Worm (Caenorhabditis elegans) whole organism, L2 larva: ENCODE measurements around the gene dpy-17.

ENCODE experiments used
- C34F6.9 ChIP-seq: fragments of 150-350 bp; optimal IDR thresholded peaks from 2 replicates; lab custom pipeline; 2014; ENCODE audit warnings: missing biosample characterization, missing genetic modification characterization
- F13H6.1 ChIP-seq: sonication (generic microtip); optimal IDR thresholded peaks from 2 replicates; lab custom pipeline; 2016; ENCODE audit warnings: missing genetic modification characterization, missing compliant biosample characterization
- R02D3.7 ChIP-seq: fragments of 150-350 bp; optimal IDR thresholded peaks from 2 replicates; lab custom pipeline; 2014; ENCODE audit warnings: missing biosample characterization, missing genetic modification characterization
- Y55F3AM.14 ChIP-seq: fragments of 200-800 bp; sonication (Bioruptor generic); optimal IDR thresholded peaks from 2 replicates; lab custom pipeline; 2018; ENCODE audit warnings: mild to moderate bottlenecking, missing genetic modification characterization, missing compliant biosample characterization
- ZK546.5 ChIP-seq: sonication (generic microtip); optimal IDR thresholded peaks from 2 replicates; lab custom pipeline; 2017; ENCODE audit warnings: missing biosample characterization, missing genetic modification characterization
- alr-1 ChIP-seq: fragments of 150-350 bp; optimal IDR thresholded peaks from 2 replicates; lab custom pipeline; 2014; ENCODE audit warnings: missing biosample characterization, missing genetic modification characterization
- aly-2 ChIP-seq: fragments of 150-350 bp; optimal IDR thresholded peaks from 2 replicates; lab custom pipeline; 2014; ENCODE audit warnings: missing biosample characterization, missing genetic modification characterization
- ceh-82 ChIP-seq: fragments of 150-350 bp; optimal IDR thresholded peaks from 2 replicates; lab custom pipeline; 2014; ENCODE audit warnings: missing biosample characterization, missing genetic modification characterization
- crh-2 ChIP-seq: sonication (generic microtip); optimal IDR thresholded peaks from 2 replicates; lab custom pipeline; 2017; ENCODE audit warnings: missing biosample characterization, missing genetic modification characterization
- dmd-4 ChIP-seq: sonication (generic microtip); optimal IDR thresholded peaks from 2 replicates; lab custom pipeline; 2017; ENCODE audit warnings: missing biosample characterization, missing genetic modification characterization
- elt-1 ChIP-seq: fragments of 150-350 bp; optimal IDR thresholded peaks from 2 replicates; lab custom pipeline; 2014; ENCODE audit warnings: missing biosample characterization, missing genetic modification characterization
- fos-1 ChIP-seq: fragments of 150-350 bp; optimal IDR thresholded peaks from 2 replicates; lab custom pipeline; 2014; ENCODE audit warnings: missing biosample characterization, missing genetic modification characterization
- gmeb-1 ChIP-seq: fragments of 150-350 bp; optimal IDR thresholded peaks from 2 replicates; lab custom pipeline; 2014; ENCODE audit warnings: missing biosample characterization, missing genetic modification characterization
- lin-11 ChIP-seq: fragments of 150-350 bp; sonication (generic microtip); optimal IDR thresholded peaks from 2 replicates; lab custom pipeline; 2014; ENCODE audit warnings: missing biosample characterization, missing genetic modification characterization, inconsistent platforms, mixed read lengths
- lsy-2 ChIP-seq, 2 experiments: fragments of 150-350 bp in 1 of 2; sonication (generic microtip) in 1 of 2; optimal IDR thresholded peaks; 2 replicates each; lab custom pipeline; 2014 to 2017; ENCODE audit warnings: missing biosample characterization in 2 of 2, missing genetic modification characterization in 2 of 2
- mab-5 ChIP-seq: fragments of 150-350 bp; optimal IDR thresholded peaks from 2 replicates; lab custom pipeline; 2014; ENCODE audit warnings: missing biosample characterization, missing genetic modification characterization
- mbf-1 ChIP-seq: sonication (generic microtip); optimal IDR thresholded peaks from 2 replicates; lab custom pipeline; 2017; ENCODE audit warnings: missing biosample characterization, missing genetic modification characterization
- mdl-1 ChIP-seq, 2 experiments: fragments of 150-350 bp in 1 of 2; sonication (generic microtip) in 1 of 2; optimal IDR thresholded peaks; 2 replicates each; lab custom pipeline; 2017; ENCODE audit warnings: missing biosample characterization in 2 of 2, missing genetic modification characterization in 2 of 2
- nhr-10 ChIP-seq: sonication (generic microtip); optimal IDR thresholded peaks from 2 replicates; lab custom pipeline; 2017; ENCODE audit warnings: missing biosample characterization, missing genetic modification characterization
- nhr-129 ChIP-seq: fragments of 150-350 bp; optimal IDR thresholded peaks from 2 replicates; lab custom pipeline; 2014; ENCODE audit warnings: missing biosample characterization, missing genetic modification characterization
- nhr-23 ChIP-seq: fragments of 150-350 bp; optimal IDR thresholded peaks from 2 replicates; lab custom pipeline; 2014; ENCODE audit warnings: missing biosample characterization, missing genetic modification reagents, missing genetic modification characterization
- nhr-237 ChIP-seq: fragments of 150-350 bp; optimal IDR thresholded peaks from 2 replicates; lab custom pipeline; 2014; ENCODE audit warnings: missing biosample characterization, missing genetic modification characterization
- sem-4 ChIP-seq: fragments of 150-350 bp; optimal IDR thresholded peaks from 2 replicates; lab custom pipeline; 2014; ENCODE audit warnings: missing biosample characterization, missing genetic modification reagents, missing genetic modification characterization
- skn-1 ChIP-seq: sonication (generic microtip); optimal IDR thresholded peaks from 2 replicates; lab custom pipeline; 2017; ENCODE audit warnings: missing biosample characterization, missing genetic modification characterization
- sma-3 ChIP-seq: sonication (generic microtip); optimal IDR thresholded peaks from 2 replicates; lab custom pipeline; 2016; ENCODE audit warnings: missing genetic modification reagents, missing genetic modification characterization, missing compliant biosample characterization
- sma-9 ChIP-seq, 2 experiments: fragments of 150-350 bp in 1 of 2; sonication (generic microtip) in 1 of 2; optimal IDR thresholded peaks; 2 replicates each; lab custom pipeline; 2014 to 2016; ENCODE audit warnings: missing genetic modification characterization in 2 of 2, mild to moderate bottlenecking in 1 of 2, missing biosample characterization in 1 of 2, missing compliant biosample characterization in 1 of 2, missing genetic modification reagents in 1 of 2, moderate library complexity in 1 of 2
- snpc-4 ChIP-seq: fragments of 150-350 bp; optimal IDR thresholded peaks from 2 replicates; lab custom pipeline; 2014; ENCODE audit warnings: missing biosample characterization, missing genetic modification characterization
- unc-55 ChIP-seq: fragments of 150-350 bp; sonication (generic microtip); optimal IDR thresholded peaks from 3 replicates; lab custom pipeline; 2014; ENCODE audit warnings: missing biosample characterization, missing genetic modification reagents, missing genetic modification characterization
- zag-1 ChIP-seq: fragments of 150-350 bp; optimal IDR thresholded peaks from 2 replicates; lab custom pipeline; 2014; ENCODE audit warnings: missing biosample characterization, missing genetic modification characterization
- ztf-1 ChIP-seq: fragments of 200-800 bp; sonication (Bioruptor generic); conservative IDR thresholded peaks from 2 replicates; pipeline ENCODE4 v1.3.6; 2022; ENCODE audit warnings: missing genetic modification characterization, missing compliant biosample characterization
- ztf-4 ChIP-seq: fragments of 150-350 bp; optimal IDR thresholded peaks from 2 replicates; lab custom pipeline; 2014; ENCODE audit warnings: missing biosample characterization, missing genetic modification characterization

Gene dpy-17

ce11 chrIII:5105485-5105884 is 1.6 kb upstream of the dpy-17 start:
- no peak for TF ChIP-seq ztf-1 (GFP tag; lab: Robert Waterston, UW)
- TF ChIP-seq sma-9 (GFP tag; optimal IDR thresholded peaks at IDR 0.05; lab: Kevin White, UChicago), result no peak
- TF ChIP-seq sma-9 (tag; optimal IDR thresholded peaks at IDR 0.05; lab: Kevin White, UChicago), result no peak
- no peak for TF ChIP-seq F13H6.1 (tag; lab: Kevin White, UChicago)
- no peak for TF ChIP-seq Y55F3AM.14 (GFP tag; lab: Kevin White, UChicago)
- no peak for TF ChIP-seq elt-1 (tag; lab: Kevin White, UChicago)
- no peak for TF ChIP-seq C34F6.9 (tag; lab: Kevin White, UChicago)
- TF ChIP-seq skn-1, result no peak
- TF ChIP-seq R02D3.7 (tag; lab: Kevin White, UChicago), result no peak
- no peak for TF ChIP-seq lin-11 (tag; lab: Kevin White, UChicago)
- TF ChIP-seq fos-1, result no peak

ce11 chrIII:5107959-5108358 is 829 bp downstream of the dpy-17 start:
- no peak for TF ChIP-seq unc-55 (GFP tag; lab: Kevin White, UChicago)
- no peak for TF ChIP-seq nhr-10 (tag; lab: Kevin White, UChicago)
- TF ChIP-seq fos-1, result no peak

DNA sequence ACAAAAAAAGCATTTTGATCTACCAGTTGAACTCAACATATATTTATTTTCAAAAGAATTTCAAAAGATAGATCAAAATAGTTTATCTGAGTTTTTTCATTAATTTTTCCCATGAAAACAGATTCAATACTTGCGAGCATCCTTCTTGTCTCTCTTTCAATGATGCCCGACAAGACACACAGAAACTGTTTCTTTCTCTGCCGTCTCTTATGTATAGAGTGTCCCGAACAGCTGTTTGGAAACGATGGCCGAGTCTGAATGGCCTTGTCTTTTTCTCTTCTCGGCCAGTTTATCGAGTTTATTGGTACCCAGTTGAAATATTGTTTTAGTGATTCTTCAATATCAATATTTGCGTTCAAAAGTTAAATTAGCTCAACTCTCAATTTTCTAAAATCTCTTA is 1.6 kb downstream of the dpy-17 start:
- no peak for TF ChIP-seq ZK546.5 (tag; lab: Kevin White, UChicago)
- TF ChIP-seq R02D3.7 (tag; lab: Kevin White, UChicago), result no peak
- peak; percentile 21 for TF ChIP-seq sma-3 (GFP tag; lab: Kevin White, UChicago)
- TF ChIP-seq crh-2 (tag; lab: Kevin White, UChicago), result peak; percentile 49
- TF ChIP-seq nhr-10 (tag; lab: Kevin White, UChicago), result peak; percentile 29
- peak; percentile 79 for TF ChIP-seq nhr-129 (tag; lab: Kevin White, UChicago)
- TF ChIP-seq snpc-4, result peak; percentile 24
- peak; percentile 75 for TF ChIP-seq unc-55 (GFP tag; lab: Kevin White, UChicago)
- peak; percentile 48 for TF ChIP-seq sem-4 (tag; lab: Kevin White, UChicago)
- peak; percentile 30 for TF ChIP-seq fos-1
- no peak for TF ChIP-seq mab-5 (tag; lab: Kevin White, UChicago)
- TF ChIP-seq C34F6.9 (tag; lab: Kevin White, UChicago), result peak; percentile 89
- TF ChIP-seq alr-1, result no peak
- peak; percentile 27 to 79 for TF ChIP-seq lsy-2 (tag; optimal IDR thresholded peaks at IDR 0.05; lab: Kevin White, UChicago)
- TF ChIP-seq gmeb-1 (tag; lab: Kevin White, UChicago), result peak; percentile 52
- no peak for TF ChIP-seq mbf-1 (tag; lab: Kevin White, UChicago)
- TF ChIP-seq sma-9 (GFP tag; optimal IDR thresholded peaks at IDR 0.05; lab: Kevin White, UChicago), result peak; percentile 78
- TF ChIP-seq sma-9 (tag; optimal IDR thresholded peaks at IDR 0.05; lab: Kevin White, UChicago), result no peak
- no peak for TF ChIP-seq mdl-1 (tag; optimal IDR thresholded peaks at IDR 0.05; lab: Kevin White, UChicago)

DNA sequence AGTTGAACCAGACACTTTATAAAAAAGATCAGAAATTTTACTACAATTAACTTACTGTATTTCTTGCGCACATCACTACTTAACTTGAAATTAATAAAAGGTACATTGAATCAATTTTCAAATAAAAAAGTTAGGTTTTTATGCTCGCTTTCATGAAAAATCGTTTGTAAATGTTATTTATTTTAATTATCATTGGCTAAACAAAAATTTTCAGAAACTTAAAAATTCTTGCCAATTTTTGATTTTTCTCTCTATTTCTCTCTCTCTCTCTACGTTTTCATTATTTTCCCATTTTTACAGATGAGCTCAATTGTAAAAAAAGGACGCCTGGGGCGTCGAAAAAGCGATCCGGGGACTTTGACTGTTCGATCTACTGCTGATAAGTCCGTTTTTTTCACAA is 2.3 kb downstream of the dpy-17 start, which contains the start of gene sax-2:
Gene sax-2, plus strand, starts transcription at position 301 of the 400 bp plus-strand sequence.
- TF ChIP-seq ceh-82 (tag; lab: Kevin White, UChicago) (no peak), zag-1 (no peak), mbf-1 (tag; lab: Kevin White, UChicago) (no peak), aly-2 (tag; lab: Kevin White, UChicago) (no peak), nhr-237 (tag; lab: Kevin White, UChicago) (no peak), sma-3 (GFP tag; lab: Kevin White, UChicago) (no peak), ztf-4 (tag; lab: Kevin White, UChicago) (no peak), nhr-10 (tag; lab: Kevin White, UChicago) (no peak), skn-1 (no peak), nhr-23 (tag; lab: Kevin White, UChicago) (no peak)

- TF ChIP-seq gmeb-1 (tag; lab: Kevin White, UChicago), result no peak
- TF ChIP-seq mdl-1 (tag; optimal IDR thresholded peaks at IDR 0.05; lab: Kevin White, UChicago), result no peak
- no peak for TF ChIP-seq dmd-4
- TF ChIP-seq unc-55 (GFP tag; lab: Kevin White, UChicago), result no peak
- TF ChIP-seq fos-1, result no peak
- no peak for TF ChIP-seq F13H6.1 (tag; lab: Kevin White, UChicago)
Observed at ce11 chrIII:5112399-5112798, 5.3 kb downstream of the dpy-17 start.

DNA sequence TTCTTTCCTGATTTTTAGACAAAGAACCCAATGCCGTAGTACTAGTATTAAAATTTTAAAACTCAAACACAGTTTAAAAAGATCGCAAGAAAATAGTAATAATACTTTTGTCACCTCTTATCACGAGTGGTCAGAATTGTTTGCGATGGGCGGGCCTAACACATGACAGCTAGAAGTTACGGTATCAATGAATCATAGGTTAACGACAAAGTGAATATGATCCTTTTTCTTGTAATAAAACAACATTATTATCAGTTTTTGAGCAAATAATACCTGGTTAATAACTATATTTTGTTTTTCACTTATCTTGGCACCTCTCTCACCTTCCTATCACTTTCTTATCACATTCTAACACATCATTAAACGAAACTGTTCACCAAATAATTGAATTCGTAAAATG is 5.9 kb downstream of the dpy-17 start:
- TF ChIP-seq fos-1 (peak; percentile 44), mbf-1 (tag; lab: Kevin White, UChicago) (no peak)
